Worm (Caenorhabditis elegans) whole organism, mixed stage, embryonic: ENCODE measurements around the gene C06A1.6.

Experiments
- M03D4.4 ChIP-seq: sonication (generic microtip); optimal IDR thresholded peaks from 2 replicates; lab custom pipeline; 2017; ENCODE audit warnings: mild to moderate bottlenecking, missing genetic modification characterization, missing compliant biosample characterization
- bed-3 ChIP-seq: fragments of 200-800 bp; sonication (Bioruptor generic); optimal IDR thresholded peaks from 3 replicates; lab custom pipeline; 2018; ENCODE audit warnings: mild to moderate bottlenecking, missing genetic modification characterization, moderate library complexity, missing compliant biosample characterization
- blmp-1 ChIP-seq: fragments of 150-350 bp; optimal IDR thresholded peaks from 2 replicates; lab custom pipeline; 2014; ENCODE audit warnings: missing biosample characterization, missing genetic modification characterization
- ceh-39 ChIP-seq: fragments of 150-350 bp; optimal IDR thresholded peaks from 2 replicates; lab custom pipeline; 2014; ENCODE audit warnings: missing biosample characterization, missing genetic modification characterization
- ceh-43 ChIP-seq: fragments of 200-800 bp; sonication (Bioruptor generic); optimal IDR thresholded peaks from 2 replicates; lab custom pipeline; 2018; ENCODE audit warnings: mild to moderate bottlenecking, missing genetic modification characterization, moderate library complexity, missing compliant biosample characterization
- ceh-83 ChIP-seq: fragments of 200-800 bp; sonication (Bioruptor generic); optimal IDR thresholded peaks from 2 replicates; lab custom pipeline; 2018; ENCODE audit warnings: mild to moderate bottlenecking, missing genetic modification characterization, missing compliant biosample characterization
- elt-1 ChIP-seq: sonication (generic microtip); optimal IDR thresholded peaks from 2 replicates; lab custom pipeline; 2017; ENCODE audit warnings: missing genetic modification characterization, mild to moderate bottlenecking, missing compliant biosample characterization, antibody characterized with exemption, moderate library complexity, borderline replicate concordance; ENCODE audit not compliant: insufficient read depth
- elt-3 ChIP-seq: fragments of 150-350 bp; optimal IDR thresholded peaks from 2 replicates; lab custom pipeline; 2014; ENCODE audit warnings: missing biosample characterization, missing genetic modification characterization
- flh-1 ChIP-seq: fragments of 200-800 bp; sonication (Bioruptor generic); optimal IDR thresholded peaks from 2 replicates; lab custom pipeline; 2018; ENCODE audit warnings: mild to moderate bottlenecking, missing genetic modification characterization, moderate library complexity, missing compliant biosample characterization
- ham-2 ChIP-seq: fragments of 200-800 bp; sonication (Bioruptor generic); optimal IDR thresholded peaks from 2 replicates; lab custom pipeline; 2018; ENCODE audit warnings: mild to moderate bottlenecking, missing genetic modification characterization, missing compliant biosample characterization
- hlh-1 ChIP-seq: fragments of 150-350 bp; optimal IDR thresholded peaks from 2 replicates; lab custom pipeline; 2014; ENCODE audit warnings: missing biosample characterization, missing genetic modification reagents, missing genetic modification characterization
- lin-13 ChIP-seq: fragments of 150-350 bp; optimal IDR thresholded peaks from 2 replicates; lab custom pipeline; 2014; ENCODE audit warnings: missing biosample characterization, missing genetic modification characterization
- lsy-2 ChIP-seq: fragments of 150-350 bp; optimal IDR thresholded peaks from 2 replicates; lab custom pipeline; 2014; ENCODE audit warnings: missing biosample characterization, missing genetic modification characterization
- mab-5 ChIP-seq: fragments of 150-350 bp; optimal IDR thresholded peaks from 2 replicates; lab custom pipeline; 2014; ENCODE audit warnings: missing biosample characterization, missing genetic modification characterization
- mls-2 ChIP-seq: sonication (generic microtip); optimal IDR thresholded peaks from 2 replicates; lab custom pipeline; 2016; ENCODE audit warnings: mild to moderate bottlenecking, missing genetic modification characterization, moderate library complexity, missing compliant biosample characterization
- nhr-2 ChIP-seq: fragments of 150-350 bp; optimal IDR thresholded peaks from 2 replicates; lab custom pipeline; 2014; ENCODE audit warnings: missing biosample characterization, missing genetic modification characterization
- nhr-237 ChIP-seq: fragments of 150-350 bp; optimal IDR thresholded peaks from 2 replicates; lab custom pipeline; 2014; ENCODE audit warnings: missing biosample characterization, missing genetic modification characterization
- nhr-28 ChIP-seq: fragments of 150-350 bp; optimal IDR thresholded peaks from 2 replicates; lab custom pipeline; 2014; ENCODE audit warnings: missing biosample characterization, missing genetic modification characterization
- nhr-76 ChIP-seq: sonication (generic microtip); optimal IDR thresholded peaks from 2 replicates; lab custom pipeline; 2017; ENCODE audit warnings: missing biosample characterization, missing genetic modification characterization
- pha-4 ChIP-seq: fragments of 150-350 bp; optimal IDR thresholded peaks from 2 replicates; lab custom pipeline; 2018; ENCODE audit warnings: missing biosample characterization, missing genetic modification reagents, missing genetic modification characterization
- sem-2 ChIP-seq: fragments of 200-800 bp; sonication (Bioruptor generic); optimal IDR thresholded peaks from 2 replicates; lab custom pipeline; 2018; ENCODE audit warnings: mild to moderate bottlenecking, missing genetic modification characterization, missing compliant biosample characterization
- snpc-4 ChIP-seq: fragments of 150-350 bp; optimal IDR thresholded peaks from 2 replicates; lab custom pipeline; 2014; ENCODE audit warnings: missing biosample characterization, missing genetic modification characterization
- sptf-1 ChIP-seq: sonication (generic microtip); optimal IDR thresholded peaks from 2 replicates; lab custom pipeline; 2017; ENCODE audit warnings: mild to moderate bottlenecking, missing genetic modification characterization, moderate library complexity, missing compliant biosample characterization
- tbx-8 ChIP-seq: fragments of 200-800 bp; sonication (Bioruptor generic); optimal IDR thresholded peaks from 2 replicates; lab custom pipeline; 2018; ENCODE audit warnings: mild to moderate bottlenecking, missing genetic modification characterization, moderate library complexity, missing compliant biosample characterization
- unc-39 ChIP-seq: fragments of 150-350 bp; optimal IDR thresholded peaks from 2 replicates; lab custom pipeline; 2014; ENCODE audit warnings: missing biosample characterization, missing genetic modification characterization
- zip-8 ChIP-seq: fragments of 150-350 bp; optimal IDR thresholded peaks from 2 replicates; lab custom pipeline; 2014; ENCODE audit warnings: missing biosample characterization, missing genetic modification characterization

C06A1.6 gene

ce11 chrII:10598970-10599369 lies 34.5 kb upstream of the C06A1.6 start, which contains the start of gene C14A4.9:
TSS of gene C14A4.9 (plus strand) at chrII:10599337.
- TF ChIP-seq flh-1 (GFP tag; lab: Kevin White, UChicago) = no peak
- peak; percentile 79 for TF ChIP-seq elt-3 (tag; lab: Kevin White, UChicago)
- TF ChIP-seq tbx-8 (GFP tag; lab: Kevin White, UChicago) = no peak
- TF ChIP-seq ceh-83 (GFP tag; lab: Kevin White, UChicago) = no peak

- TF ChIP-seq lin-13 (tag; lab: Kevin White, UChicago) = no peak
- TF ChIP-seq flh-1 (GFP tag; lab: Kevin White, UChicago) = no peak
- no peak for TF ChIP-seq mab-5 (tag; lab: Kevin White, UChicago)
- no peak for TF ChIP-seq hlh-1
- no peak for TF ChIP-seq bed-3 (GFP tag; lab: Kevin White, UChicago)
- TF ChIP-seq blmp-1 (tag; lab: Kevin White, UChicago) = no peak
- TF ChIP-seq, all 35 proteins: peak for 0
These were observed 33.6 kb upstream of the C06A1.6 start, which contains the start of gene C14A4.8 for ce11 chrII:10598039-10598438. TSS of gene C14A4.8 (minus strand) at chrII:10598139.

ce11 chrII:10596462-10596861 lies 32.0 kb upstream of the C06A1.6 start, which contains the start of gene C14A4.7:
TSS of gene C14A4.7 (minus strand) at chrII:10596562.
- no peak for TF ChIP-seq snpc-4 (tag; lab: Kevin White, UChicago)

ce11 chrII:10594758-10595157 lies 30.3 kb upstream of the C06A1.6 start, which contains the start of gene C14A4.6:
TSS of gene C14A4.6 (minus strand) at chrII:10594776.
- TF ChIP-seq unc-39 (tag; lab: Kevin White, UChicago) (no peak), nhr-2 (no peak), nhr-237 (tag; lab: Kevin White, UChicago) (no peak), pha-4 (no peak)

- TF ChIP-seq zip-8 (peak; percentile 94), nhr-28 (tag; lab: Kevin White, UChicago) (no peak)
- TF ChIP-seq, all 35 proteins: peak for 1
These were observed 29.8 kb upstream of the C06A1.6 start for ce11 chrII:10594312-10594711.

ce11 chrII:10592452-10592851 lies 28.0 kb upstream of the C06A1.6 start, which contains the start of gene crn-5:
TSS of gene crn-5 (plus strand) at chrII:10592752.
- TF ChIP-seq tbx-8 (GFP tag; lab: Kevin White, UChicago) = no peak
- no peak for TF ChIP-seq elt-1
- TF ChIP-seq snpc-4 (tag; lab: Kevin White, UChicago) = no peak
- no peak for TF ChIP-seq flh-1 (GFP tag; lab: Kevin White, UChicago)
- TF ChIP-seq elt-3 (tag; lab: Kevin White, UChicago) = no peak
- TF ChIP-seq pha-4 = no peak
- no peak for TF ChIP-seq nhr-28 (tag; lab: Kevin White, UChicago)
- no peak for TF ChIP-seq bed-3 (GFP tag; lab: Kevin White, UChicago)
- no peak for TF ChIP-seq ceh-83 (GFP tag; lab: Kevin White, UChicago)
- TF ChIP-seq mab-5 (tag; lab: Kevin White, UChicago) = no peak
- TF ChIP-seq sptf-1 (tag; lab: Kevin White, UChicago) = no peak
- TF ChIP-seq M03D4.4 (tag; lab: Kevin White, UChicago) = no peak
- no peak for TF ChIP-seq ham-2 (GFP tag; lab: Kevin White, UChicago)
- TF ChIP-seq ceh-43 (GFP tag; lab: Kevin White, UChicago) = no peak
- TF ChIP-seq nhr-76 (tag; lab: Kevin White, UChicago) = no peak
- no peak for TF ChIP-seq ceh-39 (tag; lab: Kevin White, UChicago)
- TF ChIP-seq lsy-2 = no peak
- TF ChIP-seq sem-2 = no peak
- no peak for TF ChIP-seq mls-2

- TF ChIP-seq flh-1 (GFP tag; lab: Kevin White, UChicago) (no peak), sptf-1 (tag; lab: Kevin White, UChicago) (no peak), nhr-76 (tag; lab: Kevin White, UChicago) (no peak), tbx-8 (GFP tag; lab: Kevin White, UChicago) (no peak), lsy-2 (no peak), zip-8 (no peak), bed-3 (GFP tag; lab: Kevin White, UChicago) (no peak), snpc-4 (tag; lab: Kevin White, UChicago) (no peak)
- TF ChIP-seq, all 35 proteins: peak for 0
These were observed 23.3 kb upstream of the C06A1.6 start, which contains the start of gene crn-3 for ce11 chrII:10587742-10588141. TSS of gene crn-3 (plus strand) at chrII:10588042.
